Worm (Caenorhabditis elegans): Measurements from ENCODE around the gene grl-19.
A peak's percentile ranks its signal among the peaks of the same experiment; 100 is the strongest.

The grl-19 gene

DNA sequence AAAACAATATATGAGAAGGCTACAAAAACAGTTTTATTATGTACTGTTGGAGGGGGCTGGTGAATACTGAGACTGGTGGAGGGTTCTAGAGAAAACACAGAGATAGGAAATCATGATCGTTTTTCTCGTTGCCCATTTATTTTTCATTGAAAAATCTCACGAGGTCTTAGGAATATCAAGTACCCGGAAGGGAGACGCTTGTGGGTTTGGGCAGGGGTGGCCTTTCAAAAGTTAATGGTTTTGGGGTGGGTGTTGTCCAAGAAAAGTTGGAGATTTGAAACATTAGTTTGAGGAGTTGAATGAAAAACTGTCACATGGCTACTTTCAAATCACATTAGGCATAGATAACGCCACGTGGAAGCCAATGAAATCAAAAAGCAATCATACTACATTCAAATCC, 42.4 kb upstream of the grl-19 start (continued):
- TF ChIP-seq T20F7.1 (GFP tag; optimal IDR thresholded peaks at IDR 0.05) (no peak), egl-27 (tag; optimal IDR thresholded peaks at IDR 0.05) (no peak), nhr-111 (GFP tag; optimal IDR thresholded peaks at IDR 0.05) (no peak), nhr-237 (tag; optimal IDR thresholded peaks at IDR 0.05) (no peak), F44E2.7 (GFP tag; IDR thresholded peaks at IDR 0.05) (no peak), madf-9 (GFP tag; conservative IDR thresholded peaks at IDR 0.05) (no peak), aly-2 (tag; optimal IDR thresholded peaks at IDR 0.05) (no peak), pha-4 (GFP tag; IDR thresholded peaks at IDR 0.05) (peak; percentile 6; the same call in 1 of the 2 replicates), pha-4 (tag; optimal IDR thresholded peaks at IDR 0.05) (no peak), unc-130 (GFP tag; optimal IDR thresholded peaks at IDR 0.05) (no peak), egl-43 (GFP tag; IDR thresholded peaks at IDR 0.05) (no peak), vab-7 (GFP tag; IDR thresholded peaks at IDR 0.05) (no peak), mxl-2 (GFP tag; conservative IDR thresholded peaks at IDR 0.05) (no peak), attf-4 (tag; optimal IDR thresholded peaks at IDR 0.05) (no peak), sdz-12 (GFP tag; optimal IDR thresholded peaks at IDR 0.05) (no peak), nhr-10 (tag; optimal IDR thresholded peaks at IDR 0.05) (no peak), nhr-25 (tag; optimal IDR thresholded peaks at IDR 0.05; ENCODE audit: borderline replicate concordance, insufficient read depth) (no peak), zfp-3 (GFP tag; conservative IDR thresholded peaks at IDR 0.05) (no peak), snpc-1.2 (GFP tag; IDR thresholded peaks at IDR 0.05) (no peak), lsy-2 (tag; optimal IDR thresholded peaks at IDR 0.05) (no peak), hmg-1.1 (GFP tag; IDR thresholded peaks at IDR 0.05) (0 out of 2 replicates have a peak, but pooled peaks have one; percentile 14), fos-1 (tag; optimal IDR thresholded peaks at IDR 0.05) (no peak), tra-1 (GFP tag; IDR thresholded peaks at IDR 0.05) (0 out of 2 replicates have a peak, but pooled peaks have one; percentile 6), dmd-6 (GFP tag; IDR thresholded peaks at IDR 0.05) (peak; percentile 14; the same call in 1 of the 2 replicates), nhr-102 (tag; optimal IDR thresholded peaks at IDR 0.05) (no peak), unc-62 (GFP tag; optimal IDR thresholded peaks at IDR 0.05 in 1 of 2) (no peak), unc-62 (tag; optimal IDR thresholded peaks at IDR 0.05) (no peak), zip-2 (tag; optimal IDR thresholded peaks at IDR 0.05) (no peak), nhr-28 (tag; optimal IDR thresholded peaks at IDR 0.05) (peak; percentile 54), daf-19 (GFP tag; conservative IDR thresholded peaks at IDR 0.05) (no peak), ces-1 (GFP tag; optimal IDR thresholded peaks at IDR 0.05) (no peak), lin-1 (GFP tag; IDR thresholded peaks at IDR 0.05) (peak; percentile 38; the same call in 1 of the 2 replicates), dve-1 (tag; optimal IDR thresholded peaks at IDR 0.05; ENCODE audit: insufficient read depth) (peak; percentile 21), Y75B8A.6 (GFP tag; IDR thresholded peaks at IDR 0.05) (no peak)

DNA sequence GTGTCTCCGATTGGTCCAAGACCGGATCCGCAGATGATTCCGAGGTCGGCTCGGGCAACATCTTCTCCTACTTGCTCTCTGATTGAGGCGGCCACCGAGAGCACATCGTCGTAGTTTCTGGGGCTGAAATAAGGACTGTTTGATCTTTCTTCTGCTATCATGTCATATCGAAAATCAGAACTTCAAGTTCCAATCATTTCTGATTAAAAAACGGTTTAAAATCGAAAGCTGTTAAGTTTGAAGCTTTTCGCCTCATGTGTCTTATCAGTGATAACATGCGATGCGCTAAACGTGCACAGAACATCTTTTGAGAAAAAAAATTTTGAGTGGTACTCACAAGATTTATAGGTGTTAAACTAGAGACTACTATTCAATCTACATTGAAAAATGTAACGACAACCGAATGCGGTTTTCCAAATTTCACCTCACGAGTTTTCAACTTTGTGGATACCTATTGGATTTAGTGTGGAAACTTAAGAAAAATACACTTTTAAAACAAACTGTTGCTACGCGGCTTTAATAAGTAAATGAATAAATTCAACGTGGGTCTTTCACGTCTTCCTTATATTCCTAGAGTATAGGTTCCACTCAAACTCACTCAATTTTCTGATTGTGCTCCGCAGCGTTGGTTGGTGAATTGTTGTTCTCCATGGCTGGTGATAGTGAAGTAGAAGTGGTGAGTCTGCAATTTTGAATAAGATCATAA, 41.8 kb upstream of the grl-19 start:
- TF ChIP-seq T26A8.4 (GFP tag; IDR thresholded peaks at IDR 0.05) (no peak), hlh-11 (tag; optimal IDR thresholded peaks at IDR 0.05) (peak; percentile 13), daf-16 (GFP tag; optimal IDR thresholded peaks at IDR 0.05) (peak in 1 of 2 experiments; percentile 3), daf-16 (tag; optimal IDR thresholded peaks at IDR 0.05) (peak; percentile 24), hlh-30 (tag; optimal IDR thresholded peaks at IDR 0.05; ENCODE audit: insufficient read depth) (peak; percentile 37), aha-1 (tag) (peak; percentile 88), dmd-6 (GFP tag; IDR thresholded peaks at IDR 0.05) (peak; percentile 36), mep-1 (tag; optimal IDR thresholded peaks at IDR 0.05) (no peak), zfp-3 (GFP tag; conservative IDR thresholded peaks at IDR 0.05) (0 out of 2 replicates have a peak, but pooled peaks have one; percentile 14), tra-1 (GFP tag; IDR thresholded peaks at IDR 0.05) (no peak), dve-1 (tag; optimal IDR thresholded peaks at IDR 0.05; ENCODE audit: insufficient read depth) (peak; percentile 43), ceh-32 (tag; optimal IDR thresholded peaks at IDR 0.05; ENCODE audit: poor library complexity) (no peak), lin-1 (GFP tag; IDR thresholded peaks at IDR 0.05) (0 out of 2 replicates have a peak, but pooled peaks have one; percentile 37), set-16 (GFP tag; IDR thresholded peaks at IDR 0.05) (0 out of 2 replicates have a peak, but pooled peaks have one; percentile 8), pqm-1 (tag; optimal IDR thresholded peaks at IDR 0.05) (peak; percentile 45)
